Fruit fly (Drosophila melanogaster): Measurements from ENCODE around the gene GMF.

dm6 chr2L:16315844-16316243 lies 13.1 kb upstream of the GMF start:
- TF ChIP-seq CG11902 (GFP tag; optimal IDR thresholded peaks at IDR 0.05): no peak
- no peak for TF ChIP-seq CG8319 (GFP tag; optimal IDR thresholded peaks at IDR 0.05)
- TF ChIP-seq Sox102F (GFP tag; optimal IDR thresholded peaks at IDR 0.05): no peak
- TF ChIP-seq ss (GFP tag; optimal IDR thresholded peaks at IDR 0.05): no peak
- no peak for TF ChIP-seq Ets96B (tag; optimal IDR thresholded peaks at IDR 0.05)
- TF ChIP-seq eg (GFP tag; IDR thresholded peaks at IDR 0.05): no peak
- no peak for TF ChIP-seq CG34406 (GFP tag; optimal IDR thresholded peaks at IDR 0.05)
- no peak for TF ChIP-seq vri (GFP tag; optimal IDR thresholded peaks at IDR 0.05)
- TF ChIP-seq salr (GFP tag; optimal IDR thresholded peaks at IDR 0.05): no peak
- no peak for TF ChIP-seq CG10631 (GFP tag; optimal IDR thresholded peaks at IDR 0.05)
- no peak for TF ChIP-seq CG11762 (GFP tag; optimal IDR thresholded peaks at IDR 0.05; ENCODE audit: insufficient read depth)

All from whole organism, prepupa.